Worm (Caenorhabditis elegans) whole organism, L2 larva: Measurements from ENCODE around the gene F16H6.8.

ENCODE experiments used
- dmd-4 ChIP-seq: sonication (generic microtip); optimal IDR thresholded peaks from 2 replicates; lab custom pipeline; 2017; ENCODE audit warnings: missing biosample characterization, missing genetic modification characterization
- mdl-1 ChIP-seq, 2 experiments: fragments of 150-350 bp in 1 of 2; sonication (generic microtip) in 1 of 2; optimal IDR thresholded peaks; 2 replicates each; lab custom pipeline; 2017; ENCODE audit warnings: missing biosample characterization in 2 of 2, missing genetic modification characterization in 2 of 2
- nhr-12 ChIP-seq: fragments of 150-350 bp; optimal IDR thresholded peaks from 2 replicates; lab custom pipeline; 2014; ENCODE audit warnings: missing biosample characterization, missing genetic modification characterization
- nhr-6 ChIP-seq: fragments of 150-350 bp; optimal IDR thresholded peaks from 2 replicates; lab custom pipeline; 2014; ENCODE audit warnings: missing biosample characterization, missing genetic modification characterization
- sem-4 ChIP-seq: fragments of 150-350 bp; optimal IDR thresholded peaks from 2 replicates; lab custom pipeline; 2014; ENCODE audit warnings: missing biosample characterization, missing genetic modification reagents, missing genetic modification characterization
- skn-1 ChIP-seq: sonication (generic microtip); optimal IDR thresholded peaks from 2 replicates; lab custom pipeline; 2017; ENCODE audit warnings: missing biosample characterization, missing genetic modification characterization
- zag-1 ChIP-seq: fragments of 150-350 bp; optimal IDR thresholded peaks from 2 replicates; lab custom pipeline; 2014; ENCODE audit warnings: missing biosample characterization, missing genetic modification characterization

F16H6.8 gene

DNA sequence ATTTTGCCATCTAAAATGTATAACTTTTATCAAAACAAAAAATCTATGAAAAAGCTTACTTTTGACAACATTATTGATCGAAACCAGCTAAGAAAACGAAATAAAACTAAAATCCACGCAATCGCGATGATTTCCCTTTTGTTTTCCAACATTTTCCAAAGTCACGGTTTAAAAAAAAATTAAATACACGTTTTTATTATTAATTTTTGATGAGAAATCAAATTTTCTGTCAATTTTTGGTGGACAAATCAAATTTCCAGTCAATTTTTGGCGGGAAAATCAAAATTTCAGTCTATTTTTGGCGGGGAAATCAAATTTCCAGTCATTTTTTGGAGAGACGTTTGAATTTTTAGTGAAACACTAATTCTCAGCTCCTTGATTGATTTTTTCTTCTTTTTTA is 51.3 kb downstream of the F16H6.8 start, which contains the start of gene C14A6.5:
C14A6.5 (minus strand) TSS at position 101 of the 400 bp plus-strand sequence.
- TF ChIP-seq mdl-1 (tag; optimal IDR thresholded peaks at IDR 0.05; lab: Kevin White, UChicago) (no peak), nhr-12 (tag; lab: Kevin White, UChicago) (no peak), dmd-4 (tag; lab: Kevin White, UChicago) (no peak), nhr-6 (tag; lab: Kevin White, UChicago) (no peak), skn-1 (tag; lab: Kevin White, UChicago) (no peak), zag-1 (tag; lab: Kevin White, UChicago) (no peak), sem-4 (tag; lab: Kevin White, UChicago) (no peak)
